Worm (Caenorhabditis elegans) whole organism, L2 larva: Measurements from ENCODE around the gene osm-10.

ENCODE experiments used
- C34F6.9 ChIP-seq: fragments of 150-350 bp; optimal IDR thresholded peaks from 2 replicates; lab custom pipeline; 2014; ENCODE audit warnings: missing biosample characterization, missing genetic modification characterization
- blmp-1 ChIP-seq: sonication (generic microtip); optimal IDR thresholded peaks from 2 replicates; lab custom pipeline; 2017; ENCODE audit warnings: missing genetic modification characterization, mild to moderate bottlenecking, missing compliant biosample characterization, antibody characterized with exemption, moderate library complexity; ENCODE audit not compliant: insufficient read depth
- ceh-82 ChIP-seq: fragments of 150-350 bp; optimal IDR thresholded peaks from 2 replicates; lab custom pipeline; 2014; ENCODE audit warnings: missing biosample characterization, missing genetic modification characterization
- crh-2 ChIP-seq: sonication (generic microtip); optimal IDR thresholded peaks from 2 replicates; lab custom pipeline; 2017; ENCODE audit warnings: missing biosample characterization, missing genetic modification characterization
- dmd-4 ChIP-seq: sonication (generic microtip); optimal IDR thresholded peaks from 2 replicates; lab custom pipeline; 2017; ENCODE audit warnings: missing biosample characterization, missing genetic modification characterization
- elt-3 ChIP-seq: sonication (generic microtip); optimal IDR thresholded peaks from 2 replicates; lab custom pipeline; 2017; ENCODE audit warnings: missing biosample characterization, missing genetic modification characterization
- fos-1 ChIP-seq: fragments of 150-350 bp; optimal IDR thresholded peaks from 2 replicates; lab custom pipeline; 2014; ENCODE audit warnings: missing biosample characterization, missing genetic modification characterization
- lsy-2 ChIP-seq, 2 experiments: fragments of 150-350 bp in 1 of 2; sonication (generic microtip) in 1 of 2; optimal IDR thresholded peaks; 2 replicates each; lab custom pipeline; 2014 to 2017; ENCODE audit warnings: missing biosample characterization in 2 of 2, missing genetic modification characterization in 2 of 2
- mab-5 ChIP-seq: fragments of 150-350 bp; optimal IDR thresholded peaks from 2 replicates; lab custom pipeline; 2014; ENCODE audit warnings: missing biosample characterization, missing genetic modification characterization
- mdl-1 ChIP-seq, 2 experiments: fragments of 150-350 bp in 1 of 2; sonication (generic microtip) in 1 of 2; optimal IDR thresholded peaks; 2 replicates each; lab custom pipeline; 2017; ENCODE audit warnings: missing biosample characterization in 2 of 2, missing genetic modification characterization in 2 of 2
- nhr-129 ChIP-seq: fragments of 150-350 bp; optimal IDR thresholded peaks from 2 replicates; lab custom pipeline; 2014; ENCODE audit warnings: missing biosample characterization, missing genetic modification characterization
- nhr-25 ChIP-seq: fragments of 150-350 bp; sonication (generic microtip); optimal IDR thresholded peaks from 3 replicates; lab custom pipeline; 2014; ENCODE audit warnings: missing biosample characterization, missing genetic modification characterization
- nhr-6 ChIP-seq: fragments of 150-350 bp; optimal IDR thresholded peaks from 2 replicates; lab custom pipeline; 2014; ENCODE audit warnings: missing biosample characterization, missing genetic modification characterization
- sem-4 ChIP-seq: fragments of 150-350 bp; optimal IDR thresholded peaks from 2 replicates; lab custom pipeline; 2014; ENCODE audit warnings: missing biosample characterization, missing genetic modification reagents, missing genetic modification characterization
- sma-3 ChIP-seq: sonication (generic microtip); optimal IDR thresholded peaks from 2 replicates; lab custom pipeline; 2016; ENCODE audit warnings: missing genetic modification reagents, missing genetic modification characterization, missing compliant biosample characterization
- sma-9 ChIP-seq, 2 experiments: fragments of 150-350 bp in 1 of 2; sonication (generic microtip) in 1 of 2; optimal IDR thresholded peaks; 2 replicates each; lab custom pipeline; 2014 to 2016; ENCODE audit warnings: missing genetic modification characterization in 2 of 2, mild to moderate bottlenecking in 1 of 2, missing biosample characterization in 1 of 2, missing compliant biosample characterization in 1 of 2, missing genetic modification reagents in 1 of 2, moderate library complexity in 1 of 2
- unc-55 ChIP-seq: fragments of 150-350 bp; sonication (generic microtip); optimal IDR thresholded peaks from 3 replicates; lab custom pipeline; 2014; ENCODE audit warnings: missing biosample characterization, missing genetic modification reagents, missing genetic modification characterization
- ztf-4 ChIP-seq: fragments of 150-350 bp; optimal IDR thresholded peaks from 2 replicates; lab custom pipeline; 2014; ENCODE audit warnings: missing biosample characterization, missing genetic modification characterization

The osm-10 gene

DNA sequence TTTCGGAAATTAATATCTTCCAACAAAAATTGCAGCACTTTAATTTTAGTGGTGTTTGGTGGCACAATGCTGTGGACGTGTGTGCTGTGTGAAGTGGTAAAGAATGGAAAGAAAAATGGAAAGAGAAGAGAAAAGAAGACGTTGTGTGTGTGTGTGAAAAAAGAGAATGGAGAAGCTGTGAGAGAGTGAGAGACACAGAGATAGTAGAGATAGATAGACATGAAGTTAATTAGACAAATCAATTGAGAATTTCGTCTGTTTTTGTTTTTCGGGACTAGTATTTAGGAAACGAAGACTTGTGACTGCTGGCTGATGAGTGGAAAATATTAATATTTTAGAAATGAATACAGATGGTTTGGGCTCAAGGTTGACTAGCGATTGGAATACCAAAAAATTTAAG, 48.1 kb downstream of the osm-10 start:
- TF ChIP-seq unc-55 (GFP tag; lab: Kevin White, UChicago) (peak; percentile 20), mab-5 (tag; lab: Kevin White, UChicago) (no peak), crh-2 (tag; lab: Kevin White, UChicago) (peak; percentile 34), elt-3 (tag; lab: Kevin White, UChicago) (no peak), C34F6.9 (tag; lab: Kevin White, UChicago) (peak; percentile 26), nhr-6 (tag; lab: Kevin White, UChicago) (no peak), dmd-4 (tag; lab: Kevin White, UChicago) (no peak), ceh-82 (no peak), lsy-2 (tag; optimal IDR thresholded peaks at IDR 0.05; lab: Kevin White, UChicago) (peak in 1 of 2 experiments; percentile 34)

- peak in 1 of 2 experiments; percentile 18 for TF ChIP-seq mdl-1 (tag; optimal IDR thresholded peaks at IDR 0.05; lab: Kevin White, UChicago)
- TF ChIP-seq crh-2 (tag; lab: Kevin White, UChicago), result peak; percentile 35
- TF ChIP-seq unc-55 (GFP tag; lab: Kevin White, UChicago), result peak; percentile 4
- TF ChIP-seq blmp-1 (tag; lab: Kevin White, UChicago), result peak; percentile 88
- no peak for TF ChIP-seq sma-3 (GFP tag; lab: Kevin White, UChicago)
- TF ChIP-seq mab-5 (tag; lab: Kevin White, UChicago), result no peak
- TF ChIP-seq dmd-4 (tag; lab: Kevin White, UChicago), result no peak
- TF ChIP-seq nhr-129 (tag; lab: Kevin White, UChicago), result peak; percentile 35
- TF ChIP-seq fos-1 (tag; lab: Kevin White, UChicago), result peak; percentile 35
- peak; percentile 33 for TF ChIP-seq nhr-25 (tag; lab: Kevin White, UChicago)
- no peak for TF ChIP-seq ztf-4 (tag; lab: Kevin White, UChicago)
- TF ChIP-seq sma-9 (GFP tag; optimal IDR thresholded peaks at IDR 0.05; lab: Kevin White, UChicago), result no peak
- TF ChIP-seq sma-9 (tag; optimal IDR thresholded peaks at IDR 0.05; lab: Kevin White, UChicago), result no peak
- TF ChIP-seq C34F6.9 (tag; lab: Kevin White, UChicago), result peak; percentile 56
These were observed 49.5 kb downstream of the osm-10 start for ce11 chrIII:7292569-7292968.

DNA sequence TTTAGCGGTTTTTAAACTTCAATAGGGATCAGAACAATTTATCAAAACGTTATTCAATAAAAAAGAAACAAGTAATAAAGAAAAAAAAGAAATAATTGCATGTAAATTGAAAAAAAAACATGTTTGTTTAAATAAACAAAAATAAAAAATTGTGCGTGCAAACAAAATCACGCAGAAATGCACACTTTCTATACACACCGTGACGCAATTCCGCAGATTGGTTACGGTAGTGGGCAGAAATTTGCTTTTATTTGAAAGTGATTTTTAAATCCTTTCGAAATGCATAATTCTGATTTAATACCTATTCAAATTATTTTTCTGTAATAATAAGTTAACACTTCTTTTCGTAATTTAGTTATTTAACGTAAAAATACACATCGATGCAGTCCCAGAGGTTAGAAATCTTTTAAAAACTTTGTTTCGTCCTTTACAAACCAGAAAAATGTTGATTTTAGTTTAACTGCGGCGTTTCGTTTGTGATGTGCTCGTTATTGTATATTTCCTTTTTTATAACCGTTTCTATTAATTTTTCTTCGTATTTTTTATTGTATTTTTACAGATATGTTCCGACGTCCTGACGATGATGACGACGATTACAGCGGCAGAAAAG, 50.1 kb downstream of the osm-10 start, which contains the start of gene cwf-19L2:
Gene cwf-19L2 (plus strand): TSS at position 560 of the 610 bp plus-strand sequence.
- TF ChIP-seq sem-4 (tag; lab: Kevin White, UChicago) (no peak), lsy-2 (tag; optimal IDR thresholded peaks at IDR 0.05; lab: Kevin White, UChicago) (peak in 1 of 2 experiments; percentile 80)
